Worm (Caenorhabditis elegans): ENCODE results near the gene sra-35.
A peak's percentile ranks its signal among the peaks of the same experiment; 100 is the strongest.

Gene sra-35

ce11 chrII:4516291-4516690 lies 11.4 kb downstream of the sra-35 start:
- TF ChIP-seq unc-39 (tag; optimal IDR thresholded peaks at IDR 0.05) (no peak), ZK546.5 (tag; optimal IDR thresholded peaks at IDR 0.05) (no peak), nhr-28 (tag; optimal IDR thresholded peaks at IDR 0.05) (no peak), tbx-2 (tag; optimal IDR thresholded peaks at IDR 0.05) (no peak), ceh-16 (tag; optimal IDR thresholded peaks at IDR 0.05) (no peak), egl-5 (tag; optimal IDR thresholded peaks at IDR 0.05) (no peak), ama-1 (optimal IDR thresholded peaks at IDR 0.05) (no peak), daf-12 (tag; optimal IDR thresholded peaks at IDR 0.05) (no peak), elt-1 (tag; optimal IDR thresholded peaks at IDR 0.05) (no peak), jun-1 (tag; optimal IDR thresholded peaks at IDR 0.05) (no peak), lsy-12 (tag; optimal IDR thresholded peaks at IDR 0.05) (no peak), hmg-11 (tag; optimal IDR thresholded peaks at IDR 0.05) (no peak), nhr-25 (tag; optimal IDR thresholded peaks at IDR 0.05) (no peak), fos-1 (tag; optimal IDR thresholded peaks at IDR 0.05) (no peak), sea-2 (GFP tag; optimal IDR thresholded peaks at IDR 0.05) (no peak), nhr-237 (tag; optimal IDR thresholded peaks at IDR 0.05) (no peak), lin-15B (tag; optimal IDR thresholded peaks at IDR 0.05) (no peak), nhr-23 (tag; optimal IDR thresholded peaks at IDR 0.05) (no peak), ceh-82 (tag; optimal IDR thresholded peaks at IDR 0.05) (no peak)

ce11 chrII:4511911-4512310 lies 15.8 kb downstream of the sra-35 start, which contains the start of gene cyp-23A1:
TSS of gene cyp-23A1 (plus strand) at chrII:4512211.
- no peak for TF ChIP-seq mdl-1 (tag; optimal IDR thresholded peaks at IDR 0.05)
- no peak for TF ChIP-seq sea-2 (GFP tag; optimal IDR thresholded peaks at IDR 0.05)
- TF ChIP-seq egl-27 (tag; optimal IDR thresholded peaks at IDR 0.05) = no peak
- TF ChIP-seq nhr-25 (tag; optimal IDR thresholded peaks at IDR 0.05) = no peak
- no peak for TF ChIP-seq ceh-82 (tag; optimal IDR thresholded peaks at IDR 0.05)
- no peak for TF ChIP-seq ceh-9 (tag; optimal IDR thresholded peaks at IDR 0.05)
- TF ChIP-seq ceh-16 (tag; optimal IDR thresholded peaks at IDR 0.05) = no peak
- TF ChIP-seq ztf-11 (tag; optimal IDR thresholded peaks at IDR 0.05) = no peak
- TF ChIP-seq nhr-67 (tag; optimal IDR thresholded peaks at IDR 0.05) = no peak
- no peak for TF ChIP-seq fkh-10 (GFP tag; optimal IDR thresholded peaks at IDR 0.05)
- TF ChIP-seq nhr-77 (tag; optimal IDR thresholded peaks at IDR 0.05) = no peak
- no peak for TF ChIP-seq nhr-43 (tag; optimal IDR thresholded peaks at IDR 0.05; ENCODE audit: poor library complexity, severe bottlenecking)
- TF ChIP-seq ZK546.5 (tag; optimal IDR thresholded peaks at IDR 0.05) = no peak
- TF ChIP-seq jun-1 (tag; optimal IDR thresholded peaks at IDR 0.05) = no peak

ce11 chrII:4510684-4511083 lies 17.0 kb downstream of the sra-35 start:
- no peak for TF ChIP-seq fkh-2 (tag; optimal IDR thresholded peaks at IDR 0.05)
- peak; percentile 7 for TF ChIP-seq nhr-23 (tag; optimal IDR thresholded peaks at IDR 0.05)

- peak; percentile 63 for TF ChIP-seq pqm-1 (tag; optimal IDR thresholded peaks at IDR 0.05)
- TF ChIP-seq nhr-23 (tag; optimal IDR thresholded peaks at IDR 0.05) = no peak
- TF ChIP-seq pha-4 (tag; optimal IDR thresholded peaks at IDR 0.05) = peak; percentile 94
- TF ChIP-seq elt-2 (tag; optimal IDR thresholded peaks at IDR 0.05) = peak; percentile 60
- no peak for TF ChIP-seq ceh-9 (tag; optimal IDR thresholded peaks at IDR 0.05)
- TF ChIP-seq nhr-237 (tag; optimal IDR thresholded peaks at IDR 0.05) = no peak
- no peak for TF ChIP-seq lsy-12 (tag; optimal IDR thresholded peaks at IDR 0.05)
- no peak for TF ChIP-seq nhr-76 (tag; optimal IDR thresholded peaks at IDR 0.05)
- TF ChIP-seq nfya-1 (tag; optimal IDR thresholded peaks at IDR 0.05; ENCODE audit: insufficient read depth) = peak; percentile 12
Observed at ce11 chrII:4507669-4508068, 20.0 kb downstream of the sra-35 start.

ce11 chrII:4506552-4507291 lies 21.0 kb downstream of the sra-35 start:
- TF ChIP-seq nhr-237 (tag; optimal IDR thresholded peaks at IDR 0.05) (no peak), nhr-67 (tag; optimal IDR thresholded peaks at IDR 0.05) (no peak), fkh-10 (GFP tag; optimal IDR thresholded peaks at IDR 0.05) (peak; percentile 39), aly-2 (tag; optimal IDR thresholded peaks at IDR 0.05) (no peak), ceh-28 (tag; optimal IDR thresholded peaks at IDR 0.05) (no peak), jun-1 (tag; optimal IDR thresholded peaks at IDR 0.05) (peak; percentile 28), mdl-1 (tag; optimal IDR thresholded peaks at IDR 0.05) (peak; percentile 22), zag-1 (tag; optimal IDR thresholded peaks at IDR 0.05) (no peak), snpc-4 (tag; optimal IDR thresholded peaks at IDR 0.05) (peak; percentile 34), nhr-77 (tag; optimal IDR thresholded peaks at IDR 0.05) (no peak), lin-39 (tag; optimal IDR thresholded peaks at IDR 0.05) (peak; percentile 46), elt-2 (tag; optimal IDR thresholded peaks at IDR 0.05) (peak; percentile 56), pqm-1 (tag; optimal IDR thresholded peaks at IDR 0.05) (peak; percentile 40), nhr-11 (tag; optimal IDR thresholded peaks at IDR 0.05) (peak; percentile 22), ceh-9 (tag; optimal IDR thresholded peaks at IDR 0.05) (no peak), nfya-1 (tag; optimal IDR thresholded peaks at IDR 0.05; ENCODE audit: insufficient read depth) (peak; percentile 93), lin-15B (tag; optimal IDR thresholded peaks at IDR 0.05) (peak; percentile 35), nhr-25 (tag; optimal IDR thresholded peaks at IDR 0.05) (no peak), unc-62 (GFP tag; optimal IDR thresholded peaks at IDR 0.05) (peak; percentile 11), nhr-23 (tag; optimal IDR thresholded peaks at IDR 0.05) (no peak), lsy-12 (tag; optimal IDR thresholded peaks at IDR 0.05) (no peak), unc-39 (tag; optimal IDR thresholded peaks at IDR 0.05) (no peak), skn-1 (tag; optimal IDR thresholded peaks at IDR 0.05) (no peak), elt-1 (tag; optimal IDR thresholded peaks at IDR 0.05) (no peak), ceh-82 (tag; optimal IDR thresholded peaks at IDR 0.05) (no peak), sea-2 (GFP tag; optimal IDR thresholded peaks at IDR 0.05) (no peak), daf-12 (tag; optimal IDR thresholded peaks at IDR 0.05) (no peak), ztf-4 (tag; optimal IDR thresholded peaks at IDR 0.05) (no peak)
